Worm (Caenorhabditis elegans) whole organism, L4 larva: ENCODE data around the gene T22B7.22.

ENCODE experiments used
- F44E2.7 ChIP-seq: fragments of 200-800 bp; sonication (Bioruptor generic); IDR thresholded peaks from 2 replicates; pipeline ENCODE4 v2.1.2; 2022; ENCODE audit warnings: missing genetic modification characterization, missing compliant biosample characterization
- T20F7.1 ChIP-seq: fragments of 200-800 bp; sonication (Bioruptor generic); optimal IDR thresholded peaks from 2 replicates; lab custom pipeline; 2018; ENCODE audit warnings: mild to moderate bottlenecking, missing genetic modification characterization, missing compliant biosample characterization
- T26A8.4 ChIP-seq: fragments of 200-800 bp; sonication (Bioruptor generic); IDR thresholded peaks from 2 replicates; pipeline ENCODE4 v1.3.6; 2022; ENCODE audit warnings: missing genetic modification characterization, missing compliant biosample characterization
- Y48G9A.11 ChIP-seq: fragments of 200-800 bp; sonication (Bioruptor generic); IDR thresholded peaks from 2 replicates; pipeline ENCODE4 v1.3.6; 2022; ENCODE audit warnings: missing genetic modification reagents, missing genetic modification characterization, missing compliant biosample characterization
- Y75B8A.6 ChIP-seq: fragments of 200-800 bp; sonication (Bioruptor generic); IDR thresholded peaks from 2 replicates; pipeline ENCODE4 v1.3.6; 2022; ENCODE audit warnings: missing genetic modification reagents, missing genetic modification characterization, missing compliant biosample characterization
- aha-1 ChIP-seq: fragments of 150-350 bp; peaks from one replicate; lab custom pipeline; 2014; ENCODE audit warnings: missing biosample characterization, missing genetic modification characterization
- arid-1 ChIP-seq: fragments of 200-800 bp; sonication (Bioruptor generic); conservative IDR thresholded peaks from 2 replicates; pipeline ENCODE4 v1.3.6; 2022; ENCODE audit warnings: missing genetic modification reagents, missing genetic modification characterization, missing compliant biosample characterization
- ceh-28 ChIP-seq: fragments of 150-350 bp; optimal IDR thresholded peaks from 2 replicates; lab custom pipeline; 2014; ENCODE audit warnings: missing biosample characterization, missing genetic modification reagents, missing genetic modification characterization
- ceh-32 ChIP-seq: sonication (generic microtip); optimal IDR thresholded peaks from 2 replicates; lab custom pipeline; 2016; ENCODE audit warnings: mild to moderate bottlenecking, missing genetic modification characterization, missing compliant biosample characterization; ENCODE audit not compliant: poor library complexity
- ceh-44 ChIP-seq: fragments of 200-800 bp; sonication (Bioruptor generic); IDR thresholded peaks from 2 replicates; pipeline ENCODE4 v1.3.6; 2022; ENCODE audit warnings: missing genetic modification reagents, missing genetic modification characterization, missing compliant biosample characterization
- ctbp-1 ChIP-seq: fragments of 200-800 bp; sonication (Bioruptor generic); IDR thresholded peaks from 2 replicates; pipeline ENCODE4 v1.3.6; 2022; ENCODE audit warnings: missing genetic modification reagents, missing genetic modification characterization, missing compliant biosample characterization
- daf-16 ChIP-seq, 3 experiments: sonication (generic microtip); optimal IDR thresholded peaks; 2 replicates each; lab custom pipeline; 2016 to 2017; ENCODE audit warnings: missing genetic modification characterization in 3 of 3, missing genetic modification reagents in 3 of 3, mild to moderate bottlenecking in 2 of 3, missing compliant biosample characterization in 2 of 3, missing biosample characterization in 1 of 3, moderate library complexity in 1 of 3
- daf-19 ChIP-seq: fragments of 200-800 bp; sonication (Bioruptor generic); conservative IDR thresholded peaks from 2 replicates; pipeline ENCODE4 v1.3.6; 2022; ENCODE audit warnings: missing genetic modification characterization, missing compliant biosample characterization
- dmd-6 ChIP-seq: fragments of 200-800 bp; sonication (Bioruptor generic); IDR thresholded peaks from 2 replicates; pipeline ENCODE4 v1.3.6; 2022; ENCODE audit warnings: missing genetic modification reagents, missing genetic modification characterization, missing compliant biosample characterization
- dmd-8 ChIP-seq: fragments of 200-800 bp; sonication (Bioruptor generic); IDR thresholded peaks from 2 replicates; pipeline ENCODE4 v1.3.6; 2022; ENCODE audit warnings: missing genetic modification characterization, missing compliant biosample characterization
- duxl-1 ChIP-seq: sonication (generic microtip); optimal IDR thresholded peaks from 2 replicates; lab custom pipeline; 2016; ENCODE audit warnings: mild to moderate bottlenecking, missing genetic modification characterization, moderate library complexity, missing compliant biosample characterization; ENCODE audit not compliant: poor library complexity
- fkh-10 ChIP-seq: fragments of 150-350 bp; optimal IDR thresholded peaks from 2 replicates; lab custom pipeline; 2014; ENCODE audit warnings: missing biosample characterization, missing genetic modification reagents, missing genetic modification characterization
- gei-8 ChIP-seq: fragments of 200-800 bp; sonication (Bioruptor generic); optimal IDR thresholded peaks from 2 replicates; lab custom pipeline; 2018; ENCODE audit warnings: mild to moderate bottlenecking, missing genetic modification characterization, missing compliant biosample characterization
- hlh-11 ChIP-seq: fragments of 200-800 bp; sonication (Bioruptor generic); optimal IDR thresholded peaks from 2 replicates; lab custom pipeline; 2018; ENCODE audit warnings: mild to moderate bottlenecking, missing genetic modification characterization, missing compliant biosample characterization
- hmg-1.1 ChIP-seq: fragments of 200-800 bp; sonication (Bioruptor generic); IDR thresholded peaks from 2 replicates; pipeline ENCODE4 v1.3.6; 2022; ENCODE audit warnings: missing genetic modification reagents, missing genetic modification characterization, missing compliant biosample characterization
- jun-1 ChIP-seq: fragments of 150-350 bp; optimal IDR thresholded peaks from 2 replicates; lab custom pipeline; 2014; ENCODE audit warnings: missing biosample characterization, missing genetic modification reagents, missing genetic modification characterization
- lim-7 ChIP-seq: fragments of 200-800 bp; sonication (Bioruptor generic); IDR thresholded peaks from 2 replicates; pipeline ENCODE4 v1.3.6; 2022; ENCODE audit warnings: missing genetic modification characterization, missing compliant biosample characterization
- lin-1 ChIP-seq: fragments of 200-800 bp; sonication (Bioruptor generic); IDR thresholded peaks from 2 replicates; pipeline ENCODE4 v1.3.6; 2022; ENCODE audit warnings: missing genetic modification reagents, missing genetic modification characterization, missing compliant biosample characterization
- lin-13 ChIP-seq: fragments of 150-350 bp; optimal IDR thresholded peaks from 2 replicates; lab custom pipeline; 2014; ENCODE audit warnings: missing biosample characterization, missing genetic modification reagents, missing genetic modification characterization
- lin-15B ChIP-seq: fragments of 150-350 bp; sonication (generic microtip); optimal IDR thresholded peaks from 3 replicates; lab custom pipeline; 2014; ENCODE audit warnings: missing biosample characterization, missing genetic modification characterization
- lin-38 ChIP-seq: fragments of 200-800 bp; sonication (Bioruptor generic); IDR thresholded peaks from 2 replicates; pipeline ENCODE4 v1.3.6; 2022; ENCODE audit warnings: missing genetic modification reagents, missing genetic modification characterization, missing compliant biosample characterization
- lin-39 ChIP-seq: fragments of 150-350 bp; optimal IDR thresholded peaks from 2 replicates; lab custom pipeline; 2014; ENCODE audit warnings: missing biosample characterization, missing genetic modification reagents, missing genetic modification characterization
- lsy-2 ChIP-seq, 2 experiments: fragments of 150-350 bp in 1 of 2; sonication (generic microtip) in 1 of 2; optimal IDR thresholded peaks; 2 replicates each; lab custom pipeline; 2014 to 2017; ENCODE audit warnings: missing biosample characterization in 2 of 2, missing genetic modification characterization in 2 of 2
- madf-5 ChIP-seq, 2 experiments: fragments of 200-800 bp; sonication (Bioruptor generic); IDR thresholded peaks; 2 replicates each; pipeline ENCODE4 v1.3.6; 2022; ENCODE audit warnings: missing compliant biosample characterization in 2 of 2, missing genetic modification characterization in 2 of 2
- madf-9 ChIP-seq: fragments of 200-800 bp; sonication (Bioruptor generic); conservative IDR thresholded peaks from 2 replicates; pipeline ENCODE4 v1.3.6; 2022; ENCODE audit warnings: missing genetic modification reagents, missing genetic modification characterization, missing compliant biosample characterization
- mep-1 ChIP-seq: fragments of 150-350 bp; sonication (generic microtip); optimal IDR thresholded peaks from 3 replicates; lab custom pipeline; 2014; ENCODE audit warnings: missing biosample characterization, missing genetic modification characterization
- mxl-2 ChIP-seq: fragments of 200-800 bp; sonication (Bioruptor generic); conservative IDR thresholded peaks from 2 replicates; pipeline ENCODE4 v1.3.6; 2022; ENCODE audit warnings: missing genetic modification reagents, missing genetic modification characterization, missing compliant biosample characterization
- mxl-3 ChIP-seq: fragments of 200-800 bp; sonication (Bioruptor generic); optimal IDR thresholded peaks from 2 replicates; lab custom pipeline; 2018; ENCODE audit warnings: mild to moderate bottlenecking, missing genetic modification characterization, missing compliant biosample characterization
- nhr-11 ChIP-seq: fragments of 150-350 bp; optimal IDR thresholded peaks from 2 replicates; lab custom pipeline; 2014; ENCODE audit warnings: missing biosample characterization, missing genetic modification characterization
- nhr-25 ChIP-seq: sonication (generic microtip); optimal IDR thresholded peaks from 2 replicates; lab custom pipeline; 2017; ENCODE audit warnings: missing genetic modification characterization, mild to moderate bottlenecking, missing compliant biosample characterization, antibody characterized with exemption, moderate library complexity, borderline replicate concordance; ENCODE audit not compliant: insufficient read depth
- nhr-28 ChIP-seq: fragments of 150-350 bp; optimal IDR thresholded peaks from 2 replicates; lab custom pipeline; 2014; ENCODE audit warnings: missing biosample characterization, missing genetic modification characterization
- nhr-42 ChIP-seq: fragments of 200-800 bp; sonication (Bioruptor generic); IDR thresholded peaks from 2 replicates; pipeline ENCODE4 v1.3.6; 2022; ENCODE audit warnings: missing genetic modification characterization, missing compliant biosample characterization
- nhr-48 ChIP-seq: sonication (generic microtip); optimal IDR thresholded peaks from 2 replicates; lab custom pipeline; 2016; ENCODE audit warnings: mild to moderate bottlenecking, missing genetic modification characterization, missing compliant biosample characterization
- nhr-76 ChIP-seq: fragments of 150-350 bp; optimal IDR thresholded peaks from 2 replicates; lab custom pipeline; 2014; ENCODE audit warnings: missing biosample characterization, missing genetic modification characterization
- nhr-77 ChIP-seq: fragments of 150-350 bp; optimal IDR thresholded peaks from 2 replicates; lab custom pipeline; 2014; ENCODE audit warnings: missing biosample characterization, missing genetic modification characterization
- pqm-1 ChIP-seq: sonication (generic microtip); optimal IDR thresholded peaks from 2 replicates; lab custom pipeline; 2017; ENCODE audit warnings: missing biosample characterization, missing genetic modification characterization
- sdz-12 ChIP-seq: fragments of 200-800 bp; sonication (Bioruptor generic); optimal IDR thresholded peaks from 2 replicates; lab custom pipeline; 2018; ENCODE audit warnings: mild to moderate bottlenecking, missing genetic modification characterization, missing compliant biosample characterization
- set-16 ChIP-seq: fragments of 200-800 bp; sonication (Bioruptor generic); IDR thresholded peaks from 2 replicates; pipeline ENCODE4 v1.3.6; 2022; ENCODE audit warnings: missing genetic modification reagents, missing genetic modification characterization, missing compliant biosample characterization
- skn-1 ChIP-seq: fragments of 150-350 bp; optimal IDR thresholded peaks from 2 replicates; lab custom pipeline; 2014; ENCODE audit warnings: missing biosample characterization, missing genetic modification characterization
- snpc-1.2 ChIP-seq: fragments of 200-800 bp; sonication (Bioruptor generic); IDR thresholded peaks from 2 replicates; pipeline ENCODE4 v1.3.6; 2022; ENCODE audit warnings: missing genetic modification reagents, missing genetic modification characterization, missing compliant biosample characterization
- snpc-4 ChIP-seq: fragments of 150-350 bp; optimal IDR thresholded peaks from 2 replicates; lab custom pipeline; 2014; ENCODE audit warnings: missing biosample characterization, missing genetic modification characterization
- tra-1 ChIP-seq: fragments of 200-800 bp; sonication (Bioruptor generic); IDR thresholded peaks from 2 replicates; pipeline ENCODE4 v1.3.6; 2022; ENCODE audit warnings: missing genetic modification reagents, missing genetic modification characterization, missing compliant biosample characterization
- zfp-3 ChIP-seq: fragments of 200-800 bp; sonication (Bioruptor generic); conservative IDR thresholded peaks from 2 replicates; pipeline ENCODE4 v1.3.6; 2022; ENCODE audit warnings: missing genetic modification reagents, missing genetic modification characterization, missing compliant biosample characterization
- ztf-7 ChIP-seq: fragments of 150-350 bp; optimal IDR thresholded peaks from 2 replicates; lab custom pipeline; 2014; ENCODE audit warnings: missing biosample characterization, missing genetic modification characterization

T22B7.22 gene

ce11 chrX:5628432-5628977 is 31.3 kb upstream of the T22B7.22 start (continued):
- TF ChIP-seq ctbp-1 (GFP tag; lab: Robert Waterston, UW), result no peak
- no peak for TF ChIP-seq lsy-2 (tag; optimal IDR thresholded peaks at IDR 0.05; lab: Kevin White, UChicago)
- TF ChIP-seq nhr-77, result no peak

DNA sequence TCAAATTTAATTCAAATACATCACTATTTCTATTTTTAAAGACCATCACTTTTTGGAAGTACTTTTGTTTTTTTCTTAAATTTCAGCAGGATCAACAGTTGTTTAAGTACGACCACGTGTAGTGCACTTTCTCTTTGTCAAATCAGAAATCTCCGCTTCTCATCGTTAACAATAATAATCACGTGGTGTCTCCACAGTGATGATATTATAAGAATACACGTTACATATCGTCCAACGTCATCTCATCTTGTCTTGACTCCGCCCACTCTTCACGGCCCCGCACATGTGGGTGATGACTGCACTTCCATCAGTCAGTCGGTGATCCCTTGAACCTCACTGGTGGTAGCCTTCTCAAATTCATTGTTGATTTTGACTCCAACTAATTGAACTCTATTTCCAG is 29.8 kb upstream of the T22B7.22 start, which contains the start of gene argn-1:
Gene argn-1, plus strand, starts transcription at position 83 of the 400 bp plus-strand sequence.
- TF ChIP-seq nhr-25 (tag; lab: Kevin White, UChicago) (peak; percentile 53), pqm-1 (tag; lab: Kevin White, UChicago) (no peak), hmg-1.1 (GFP tag; lab: Robert Waterston, UW) (no peak), lim-7 (GFP tag; lab: Robert Waterston, UW) (no peak), nhr-28 (peak; percentile 82), fkh-10 (GFP tag; lab: Kevin White, UChicago) (no peak), mep-1 (tag; lab: Kevin White, UChicago) (no peak), Y48G9A.11 (no peak), lin-13 (GFP tag; lab: Kevin White, UChicago) (no peak), nhr-76 (tag; lab: Kevin White, UChicago) (no peak), Y75B8A.6 (GFP tag; lab: Robert Waterston, UW) (no peak), skn-1 (tag; lab: Kevin White, UChicago) (no peak), ceh-44 (no peak), snpc-4 (tag; lab: Kevin White, UChicago) (no peak), duxl-1 (tag; lab: Kevin White, UChicago) (no peak), zfp-3 (GFP tag; lab: Robert Waterston, UW) (no peak), gei-8 (GFP tag; lab: Kevin White, UChicago) (no peak), T20F7.1 (GFP tag; lab: Kevin White, UChicago) (no peak), daf-19 (GFP tag; lab: Robert Waterston, UW) (no peak), mxl-3 (GFP tag; lab: Kevin White, UChicago) (peak; percentile 96), lin-39 (tag; lab: Kevin White, UChicago) (no peak), sdz-12 (no peak), madf-5 (GFP tag; IDR thresholded peaks at IDR 0.05; lab: Robert Waterston, UW) (0 out of 4 replicates have a peak, but pooled peaks of 1 of the 2 experiments have one; percentile 17), lin-15B (no peak), tra-1 (GFP tag; lab: Robert Waterston, UW) (no peak), set-16 (GFP tag; lab: Robert Waterston, UW) (no peak), lin-1 (GFP tag; lab: Robert Waterston, UW) (no peak), hlh-11 (tag; lab: Kevin White, UChicago) (peak; percentile 72), ceh-32 (no peak), F44E2.7 (GFP tag; lab: Robert Waterston, UW) (no peak), aha-1 (tag; lab: Kevin White, UChicago) (no peak), nhr-42 (GFP tag; lab: Robert Waterston, UW) (no peak), ztf-7 (tag; lab: Kevin White, UChicago) (no peak), nhr-11 (tag; lab: Kevin White, UChicago) (no peak), snpc-1.2 (no peak), madf-9 (GFP tag; lab: Robert Waterston, UW) (no peak), jun-1 (tag; lab: Kevin White, UChicago) (no peak), dmd-6 (GFP tag; lab: Robert Waterston, UW) (peak; percentile 45), arid-1 (GFP tag; lab: Robert Waterston, UW) (no peak), mxl-2 (GFP tag; lab: Robert Waterston, UW) (no peak), daf-16 (GFP tag; optimal IDR thresholded peaks at IDR 0.05; lab: Kevin White, UChicago) (no peak), daf-16 (tag; optimal IDR thresholded peaks at IDR 0.05; lab: Kevin White, UChicago) (no peak), dmd-8 (GFP tag; lab: Robert Waterston, UW) (no peak), ceh-28 (no peak), lsy-2 (tag; optimal IDR thresholded peaks at IDR 0.05; lab: Kevin White, UChicago) (peak in 1 of 2 experiments; percentile 41), T26A8.4 (GFP tag; lab: Robert Waterston, UW) (no peak), lin-38 (GFP tag; lab: Robert Waterston, UW) (no peak), nhr-48 (peak; percentile 58)
